Worm (Caenorhabditis elegans) whole organism, early embryonic: ENCODE measurements around the gene C17A2.2.

Source experiments
- B0310.2 ChIP-seq: sonication (generic microtip); optimal IDR thresholded peaks from 2 replicates; lab custom pipeline; 2016; ENCODE audit warnings: mild to moderate bottlenecking, missing genetic modification characterization, missing compliant biosample characterization
- F13C5.2 ChIP-seq: sonication (generic microtip); optimal IDR thresholded peaks from 2 replicates; lab custom pipeline; 2017; ENCODE audit warnings: mild to moderate bottlenecking, missing genetic modification characterization, inconsistent platforms, missing compliant biosample characterization
- aly-1 ChIP-seq: sonication (generic microtip); optimal IDR thresholded peaks from 2 replicates; lab custom pipeline; 2016; ENCODE audit warnings: missing genetic modification characterization, missing compliant biosample characterization
- ama-1 ChIP-seq: fragments of 150-350 bp; optimal IDR thresholded peaks from 2 replicates; lab custom pipeline; 2014
- ceh-13 ChIP-seq: fragments of 200-800 bp; sonication (Bioruptor generic); optimal IDR thresholded peaks from 2 replicates; lab custom pipeline; 2018; ENCODE audit warnings: mild to moderate bottlenecking, missing genetic modification characterization, missing compliant biosample characterization
- ceh-36 ChIP-seq: sonication (generic microtip); optimal IDR thresholded peaks from 2 replicates; lab custom pipeline; 2016; ENCODE audit warnings: missing genetic modification characterization, inconsistent platforms, missing compliant biosample characterization
- ets-7 ChIP-seq: sonication (generic microtip); optimal IDR thresholded peaks from 2 replicates; lab custom pipeline; 2016; ENCODE audit warnings: missing genotype, missing genetic modification characterization, missing compliant biosample characterization
- flt-1 ChIP-seq: fragments of 200-800 bp; sonication (Bioruptor generic); IDR thresholded peaks from 2 replicates; pipeline ENCODE4 v1.3.6; 2022; ENCODE audit warnings: missing genetic modification characterization, missing compliant biosample characterization
- hmbx-1 ChIP-seq: sonication (generic microtip); optimal IDR thresholded peaks from 2 replicates; lab custom pipeline; 2016; ENCODE audit warnings: mild to moderate bottlenecking, missing genetic modification characterization, missing compliant biosample characterization
- hmg-4 ChIP-seq: fragments of 200-800 bp; sonication (Bioruptor generic); optimal IDR thresholded peaks from 2 replicates; lab custom pipeline; 2018; ENCODE audit warnings: mild to moderate bottlenecking, missing genetic modification characterization, missing compliant biosample characterization
- hnd-1 ChIP-seq: sonication (generic microtip); optimal IDR thresholded peaks from 2 replicates; lab custom pipeline; 2016; ENCODE audit warnings: missing genetic modification characterization, missing compliant biosample characterization
- pes-1 ChIP-seq: fragments of 200-800 bp; sonication (Bioruptor generic); IDR thresholded peaks from 2 replicates; pipeline ENCODE4 v1.3.6; 2022; ENCODE audit warnings: missing genetic modification reagents, missing genetic modification characterization, missing compliant biosample characterization
- scrt-1 ChIP-seq: fragments of 200-800 bp; sonication (Bioruptor generic); IDR thresholded peaks from 2 replicates; pipeline ENCODE4 v1.3.6; 2022; ENCODE audit warnings: missing genetic modification characterization, missing compliant biosample characterization
- sea-1 ChIP-seq: fragments of 200-800 bp; sonication (Bioruptor generic); conservative IDR thresholded peaks from 2 replicates; pipeline ENCODE4 v1.3.6; 2022; ENCODE audit warnings: missing genetic modification characterization, missing compliant biosample characterization
- tbx-11 ChIP-seq: fragments of 200-800 bp; sonication (Bioruptor generic); IDR thresholded peaks from 2 replicates; pipeline ENCODE4 v1.3.6; 2022; ENCODE audit warnings: missing genetic modification characterization, missing compliant biosample characterization
- tbx-37 ChIP-seq: fragments of 200-800 bp; sonication (Bioruptor generic); conservative IDR thresholded peaks from 2 replicates; pipeline ENCODE4 v1.3.6; 2022; ENCODE audit warnings: missing genetic modification reagents, missing genetic modification characterization, missing compliant biosample characterization
- tra-4 ChIP-seq: sonication (generic microtip); optimal IDR thresholded peaks from 2 replicates; lab custom pipeline; 2017; ENCODE audit warnings: missing genetic modification characterization, missing compliant biosample characterization

C17A2.2 gene

DNA sequence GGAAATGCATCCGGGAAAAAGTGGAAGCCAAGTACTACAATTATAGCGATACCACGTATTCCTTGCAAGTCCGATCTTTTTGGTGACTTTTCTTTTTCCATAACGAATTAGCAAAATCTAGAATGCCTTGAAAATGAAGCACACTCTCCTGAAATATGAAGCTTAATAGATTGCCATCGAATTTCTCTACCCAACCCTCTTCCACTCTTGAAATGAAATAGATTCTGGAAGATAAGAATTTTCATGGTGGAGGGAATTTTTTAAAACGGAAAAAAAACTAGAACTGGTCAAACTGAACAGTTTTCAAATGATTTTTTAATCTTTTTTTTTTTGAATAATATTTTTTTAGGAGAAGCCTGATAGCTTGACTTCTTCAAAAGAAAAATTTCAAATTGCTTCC lies 14.7 kb downstream of the C17A2.2 start, which contains the start of gene oac-11:
TSS of gene oac-11 (minus strand) at position 101 of the 400 bp plus-strand sequence.
- TF ChIP-seq hmg-4 (GFP tag; lab: Kevin White, UChicago), result no peak
- no peak for TF ChIP-seq ceh-13 (GFP tag; lab: Kevin White, UChicago)
- TF ChIP-seq hnd-1 (tag; lab: Kevin White, UChicago), result no peak
- TF ChIP-seq sea-1 (GFP tag; lab: Robert Waterston, UW), result no peak
- no peak for TF ChIP-seq pes-1
- TF ChIP-seq scrt-1, result no peak
- no peak for TF ChIP-seq ets-7
- no peak for TF ChIP-seq F13C5.2 (tag; lab: Kevin White, UChicago)
- no peak for TF ChIP-seq hmbx-1 (tag; lab: Kevin White, UChicago)
- no peak for TF ChIP-seq ama-1 (lab: Kevin White, UChicago)
- TF ChIP-seq tbx-37 (GFP tag; lab: Robert Waterston, UW), result no peak
- no peak for TF ChIP-seq ceh-36 (tag; lab: Kevin White, UChicago)
- no peak for TF ChIP-seq B0310.2 (tag; lab: Kevin White, UChicago)
- no peak for TF ChIP-seq tra-4 (tag; lab: Kevin White, UChicago)
- no peak for TF ChIP-seq aly-1
- no peak for TF ChIP-seq flt-1 (GFP tag; lab: Robert Waterston, UW)
- no peak for TF ChIP-seq tbx-11

DNA sequence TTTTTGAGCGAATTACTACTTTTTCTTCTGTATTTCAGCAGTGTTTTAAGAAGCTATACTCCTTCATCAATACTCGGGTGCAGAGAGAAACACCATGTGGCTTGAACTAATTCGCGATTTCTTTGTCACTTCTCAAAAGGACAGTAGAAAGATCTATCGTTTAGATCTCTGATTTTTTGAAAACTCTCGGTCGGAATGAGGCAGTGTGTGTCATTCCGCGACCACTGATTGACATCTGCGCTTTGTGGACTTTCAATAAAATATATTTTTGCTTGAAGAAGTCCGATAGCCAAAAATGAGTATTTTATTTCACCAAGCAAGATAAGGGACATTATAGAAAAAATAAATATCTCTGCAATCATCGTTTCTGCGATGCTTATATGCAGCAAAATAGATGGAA lies 15.9 kb downstream of the C17A2.2 start:
- no peak for TF ChIP-seq ets-7
- TF ChIP-seq pes-1, result no peak
- no peak for TF ChIP-seq tbx-11
- TF ChIP-seq scrt-1, result no peak
- TF ChIP-seq ama-1 (lab: Kevin White, UChicago), result no peak
- no peak for TF ChIP-seq tbx-37 (GFP tag; lab: Robert Waterston, UW)
- TF ChIP-seq hnd-1 (tag; lab: Kevin White, UChicago), result no peak

DNA sequence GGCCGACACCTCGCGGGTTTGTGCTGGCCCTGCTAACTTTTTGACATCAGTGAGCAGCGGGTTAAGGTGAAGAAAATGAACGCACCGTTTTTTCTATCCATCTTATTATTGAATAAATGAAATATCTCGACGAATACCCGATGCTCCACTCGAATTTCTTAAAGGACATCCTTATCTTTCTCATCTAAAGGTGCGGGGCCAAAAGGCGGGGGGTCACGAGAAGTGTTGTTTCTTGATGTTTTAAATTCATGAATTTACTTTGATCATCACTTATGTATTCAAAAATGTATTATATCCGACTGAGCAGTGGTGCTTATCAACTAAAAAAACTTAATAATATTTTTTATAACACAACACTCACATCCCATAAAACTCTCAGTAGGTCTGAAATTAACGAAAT lies 18.5 kb downstream of the C17A2.2 start, which contains the start of gene nhr-261:
TSS of gene nhr-261 (minus strand) at position 101 of the 400 bp plus-strand sequence.
- no peak for TF ChIP-seq pes-1
- TF ChIP-seq tbx-11, result no peak
- TF ChIP-seq aly-1, result no peak
- no peak for TF ChIP-seq ets-7
- no peak for TF ChIP-seq ceh-36 (tag; lab: Kevin White, UChicago)
- no peak for TF ChIP-seq sea-1 (GFP tag; lab: Robert Waterston, UW)
- no peak for TF ChIP-seq B0310.2 (tag; lab: Kevin White, UChicago)
- TF ChIP-seq hmg-4 (GFP tag; lab: Kevin White, UChicago), result no peak
- no peak for TF ChIP-seq hmbx-1 (tag; lab: Kevin White, UChicago)
- no peak for TF ChIP-seq flt-1 (GFP tag; lab: Robert Waterston, UW)
- no peak for TF ChIP-seq ama-1 (lab: Kevin White, UChicago)
- TF ChIP-seq ceh-13 (GFP tag; lab: Kevin White, UChicago), result no peak
- TF ChIP-seq F13C5.2 (tag; lab: Kevin White, UChicago), result no peak
- no peak for TF ChIP-seq hnd-1 (tag; lab: Kevin White, UChicago)
- no peak for TF ChIP-seq tbx-37 (GFP tag; lab: Robert Waterston, UW)
- no peak for TF ChIP-seq scrt-1
- no peak for TF ChIP-seq tra-4 (tag; lab: Kevin White, UChicago)

DNA sequence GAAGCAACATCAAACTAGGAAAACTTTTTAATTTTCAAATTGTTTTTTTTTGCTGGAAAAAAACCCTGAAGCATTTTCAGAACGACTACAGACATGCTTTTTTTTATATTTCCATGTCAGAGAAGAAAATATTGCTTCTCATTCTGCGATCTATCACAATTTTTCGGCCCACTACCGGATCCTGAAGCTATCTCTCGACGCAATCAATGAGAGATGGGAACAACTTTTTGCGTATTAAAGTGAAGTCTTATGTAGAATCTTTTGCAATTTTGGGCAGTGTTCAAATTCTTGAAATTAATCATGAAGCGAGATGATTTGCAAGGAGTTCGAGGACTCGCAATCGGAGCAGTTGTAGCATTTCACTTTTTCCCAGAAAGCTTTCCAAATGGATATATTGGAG lies 23.5 kb downstream of the C17A2.2 start, which contains the start of gene oac-10:
TSS of gene oac-10 (plus strand) at position 301 of the 400 bp plus-strand sequence.
- no peak for TF ChIP-seq ama-1 (lab: Kevin White, UChicago)
- no peak for TF ChIP-seq scrt-1
- no peak for TF ChIP-seq tbx-37 (GFP tag; lab: Robert Waterston, UW)
- TF ChIP-seq tbx-11, result no peak
- no peak for TF ChIP-seq ets-7
- TF ChIP-seq tra-4 (tag; lab: Kevin White, UChicago), result no peak
- no peak for TF ChIP-seq flt-1 (GFP tag; lab: Robert Waterston, UW)
- no peak for TF ChIP-seq hnd-1 (tag; lab: Kevin White, UChicago)

DNA sequence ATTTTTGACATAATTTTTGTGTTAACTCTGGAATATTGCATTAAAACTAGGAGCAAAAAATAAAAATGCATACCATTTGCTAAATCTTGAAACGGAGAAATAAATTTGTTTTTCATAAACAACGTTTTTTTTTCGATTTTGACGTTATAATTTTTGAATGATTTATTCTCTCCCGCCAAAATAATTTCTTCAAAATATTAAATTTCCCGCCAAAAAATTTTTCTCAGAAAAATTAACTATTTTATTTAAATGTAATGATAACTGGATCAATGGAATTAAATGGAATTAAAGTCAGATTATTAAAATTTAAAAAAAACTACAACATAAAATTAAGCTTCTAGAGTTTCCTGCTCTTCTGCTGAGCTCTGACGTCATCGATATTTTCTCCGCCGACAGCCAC lies 31.0 kb downstream of the C17A2.2 start, which contains the start of gene nep-3:
TSS of gene nep-3 (minus strand) at position 101 of the 400 bp plus-strand sequence.
- no peak for TF ChIP-seq hmg-4 (GFP tag; lab: Kevin White, UChicago)
- no peak for TF ChIP-seq ama-1 (lab: Kevin White, UChicago)
- TF ChIP-seq tbx-37 (GFP tag; lab: Robert Waterston, UW), result no peak
- no peak for TF ChIP-seq hmbx-1 (tag; lab: Kevin White, UChicago)
- TF ChIP-seq hnd-1 (tag; lab: Kevin White, UChicago), result no peak
- TF ChIP-seq aly-1, result no peak
- TF ChIP-seq ceh-36 (tag; lab: Kevin White, UChicago), result no peak
- no peak for TF ChIP-seq scrt-1
- TF ChIP-seq flt-1 (GFP tag; lab: Robert Waterston, UW), result no peak
- TF ChIP-seq pes-1, result no peak
- TF ChIP-seq tbx-11, result no peak
- no peak for TF ChIP-seq F13C5.2 (tag; lab: Kevin White, UChicago)
- TF ChIP-seq sea-1 (GFP tag; lab: Robert Waterston, UW), result no peak
- no peak for TF ChIP-seq tra-4 (tag; lab: Kevin White, UChicago)
- no peak for TF ChIP-seq ceh-13 (GFP tag; lab: Kevin White, UChicago)
- no peak for TF ChIP-seq B0310.2 (tag; lab: Kevin White, UChicago)
- TF ChIP-seq ets-7, result no peak

DNA sequence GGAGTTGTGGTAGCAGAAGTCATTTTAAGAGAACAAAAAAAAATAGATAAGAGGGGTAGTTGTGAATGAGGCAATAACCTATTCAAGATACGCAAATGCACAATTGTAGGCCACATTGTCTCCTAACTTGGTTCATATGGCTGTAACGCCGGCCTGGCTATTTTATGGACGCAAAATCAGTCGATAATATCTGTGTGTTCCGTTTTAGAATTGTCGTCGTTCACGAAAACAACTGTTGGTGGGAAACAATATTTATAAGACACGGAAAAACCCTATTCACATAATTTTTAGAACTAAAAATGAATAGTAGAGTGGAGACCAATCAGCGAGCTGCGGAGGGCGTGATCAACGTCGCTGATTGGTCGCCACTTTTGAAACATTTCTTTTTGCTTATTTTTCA lies 31.7 kb downstream of the C17A2.2 start, which contains the start of gene sdz-7:
TSS of gene sdz-7 (minus strand) at position 101 of the 400 bp plus-strand sequence.
- TF ChIP-seq ama-1 (lab: Kevin White, UChicago) (no peak), hmbx-1 (tag; lab: Kevin White, UChicago) (no peak), F13C5.2 (tag; lab: Kevin White, UChicago) (no peak), pes-1 (no peak), tbx-37 (GFP tag; lab: Robert Waterston, UW) (no peak), ets-7 (no peak), ceh-36 (tag; lab: Kevin White, UChicago) (no peak), scrt-1 (no peak), tra-4 (tag; lab: Kevin White, UChicago) (no peak), sea-1 (GFP tag; lab: Robert Waterston, UW) (no peak), ceh-13 (GFP tag; lab: Kevin White, UChicago) (no peak), tbx-11 (no peak), flt-1 (GFP tag; lab: Robert Waterston, UW) (no peak), aly-1 (no peak), hmg-4 (GFP tag; lab: Kevin White, UChicago) (no peak), B0310.2 (tag; lab: Kevin White, UChicago) (no peak), hnd-1 (tag; lab: Kevin White, UChicago) (no peak)

DNA sequence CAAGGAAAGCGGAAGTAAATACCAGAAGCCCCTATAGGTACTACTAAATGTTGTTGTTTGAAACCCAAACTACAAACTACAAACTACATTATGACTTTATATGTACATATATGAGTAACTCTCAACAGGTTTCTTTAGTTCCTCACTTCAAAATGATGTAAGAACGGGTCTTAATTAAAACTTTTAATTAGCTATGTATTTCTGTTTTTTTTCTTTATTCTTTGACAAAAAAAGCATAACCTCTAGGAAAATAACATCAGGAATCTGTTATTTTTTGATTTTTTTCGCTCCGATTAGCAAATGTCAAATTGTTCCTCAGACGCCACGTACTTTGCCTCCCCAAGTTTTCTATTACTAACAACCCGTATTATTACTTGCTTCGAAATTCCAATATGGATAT lies 32.2 kb downstream of the C17A2.2 start, which contains the start of gene srh-250:
TSS of gene srh-250 (plus strand) at position 301 of the 400 bp plus-strand sequence.
- no peak for TF ChIP-seq B0310.2 (tag; lab: Kevin White, UChicago)
- TF ChIP-seq aly-1, result no peak
- no peak for TF ChIP-seq tbx-37 (GFP tag; lab: Robert Waterston, UW)
- TF ChIP-seq pes-1, result no peak
- no peak for TF ChIP-seq hnd-1 (tag; lab: Kevin White, UChicago)
- TF ChIP-seq F13C5.2 (tag; lab: Kevin White, UChicago), result no peak
- TF ChIP-seq hmbx-1 (tag; lab: Kevin White, UChicago), result no peak
- TF ChIP-seq ets-7, result no peak
- no peak for TF ChIP-seq scrt-1
- no peak for TF ChIP-seq ama-1 (lab: Kevin White, UChicago)
- no peak for TF ChIP-seq ceh-36 (tag; lab: Kevin White, UChicago)
- TF ChIP-seq flt-1 (GFP tag; lab: Robert Waterston, UW), result no peak
- TF ChIP-seq tbx-11, result no peak
- TF ChIP-seq ceh-13 (GFP tag; lab: Kevin White, UChicago), result no peak
